Worm (Caenorhabditis elegans): ENCODE measurements around the gene rpac-19.

- TF ChIP-seq nhr-11 (tag; optimal IDR thresholded peaks at IDR 0.05) (no peak), unc-62 (GFP tag; optimal IDR thresholded peaks at IDR 0.05 in 1 of 2) (peak in 1 of 2 experiments; percentile 16), unc-62 (tag; optimal IDR thresholded peaks at IDR 0.05) (no peak), Y48G9A.11 (GFP tag; IDR thresholded peaks at IDR 0.05) (no peak), pqm-1 (tag; optimal IDR thresholded peaks at IDR 0.05) (peak; percentile 77), F49E8.2 (tag; optimal IDR thresholded peaks at IDR 0.05; ENCODE audit: borderline replicate concordance) (no peak), daf-8 (GFP tag; IDR thresholded peaks at IDR 0.05) (no peak), ztf-11 (tag; optimal IDR thresholded peaks at IDR 0.05) (no peak), aly-2 (tag; optimal IDR thresholded peaks at IDR 0.05) (no peak), nhr-76 (tag; optimal IDR thresholded peaks at IDR 0.05) (no peak), dpl-1 (GFP tag; optimal IDR thresholded peaks at IDR 0.05) (no peak), jun-1 (tag; optimal IDR thresholded peaks at IDR 0.05) (no peak), vab-7 (GFP tag; IDR thresholded peaks at IDR 0.05) (no peak), nhr-41 (GFP tag; IDR thresholded peaks at IDR 0.05) (no peak)
These were observed 37.6 kb downstream of the rpac-19 start, which contains the start of gene acox-1.5 for ce11 chrIII:9592118-9592517.

Measured in whole organism, L4 larva.